Fruit fly (Drosophila melanogaster): Measurements from ENCODE around the gene CG3222.

Gene CG3222

DNA sequence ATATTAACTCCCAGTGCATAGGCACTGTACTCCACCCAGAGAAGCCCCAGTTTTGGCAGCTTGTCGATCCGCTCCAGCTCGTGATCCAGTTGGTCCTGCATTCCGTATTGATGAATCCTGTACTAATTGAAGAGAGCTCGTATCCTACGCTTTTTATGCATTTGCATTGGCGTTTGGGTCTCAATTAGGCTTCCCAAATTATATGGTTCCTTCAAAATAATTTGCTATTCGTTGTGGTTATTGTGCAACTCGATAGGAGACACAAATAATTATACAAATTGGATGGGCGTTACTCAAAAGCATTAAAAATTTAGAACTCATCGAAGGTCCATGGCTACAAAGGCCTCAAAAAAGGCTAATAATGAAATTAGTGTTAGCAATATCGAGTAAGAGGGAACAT lies 30.3 kb downstream of the CG3222 start, which contains the start of gene Or67b:
Gene Or67b, minus strand, starts transcription at position 101 of the 400 bp plus-strand sequence.
- TF ChIP-seq pdm3 (GFP tag; optimal IDR thresholded peaks at IDR 0.05) = no peak
- TF ChIP-seq eg (GFP tag; IDR thresholded peaks at IDR 0.05) = no peak
- TF ChIP-seq CG34406 (GFP tag; optimal IDR thresholded peaks at IDR 0.05) = no peak
- no peak for TF ChIP-seq Hr39 (GFP tag; optimal IDR thresholded peaks at IDR 0.05)
- TF ChIP-seq Blimp-1 (GFP tag; optimal IDR thresholded peaks at IDR 0.05) = no peak
- TF ChIP-seq Hr38 (GFP tag; optimal IDR thresholded peaks at IDR 0.05) = no peak
- no peak for TF ChIP-seq CG6792 (GFP tag; optimal IDR thresholded peaks at IDR 0.05)
- TF ChIP-seq CG11294 (GFP tag; IDR thresholded peaks at IDR 0.05) = no peak
- no peak for TF ChIP-seq CG11902 (GFP tag; optimal IDR thresholded peaks at IDR 0.05)
- TF ChIP-seq CG1621 (tag; optimal IDR thresholded peaks at IDR 0.05) = no peak
- no peak for TF ChIP-seq CG3032 (tag; optimal IDR thresholded peaks at IDR 0.05)
- no peak for TF ChIP-seq CG6163 (GFP tag; IDR thresholded peaks at IDR 0.05)
- TF ChIP-seq CG4318 (GFP tag; optimal IDR thresholded peaks at IDR 0.05) = no peak
- no peak for TF ChIP-seq CG32006 (GFP tag; optimal IDR thresholded peaks at IDR 0.05)
- no peak for TF ChIP-seq OdsH (GFP tag; optimal IDR thresholded peaks at IDR 0.05)

DNA sequence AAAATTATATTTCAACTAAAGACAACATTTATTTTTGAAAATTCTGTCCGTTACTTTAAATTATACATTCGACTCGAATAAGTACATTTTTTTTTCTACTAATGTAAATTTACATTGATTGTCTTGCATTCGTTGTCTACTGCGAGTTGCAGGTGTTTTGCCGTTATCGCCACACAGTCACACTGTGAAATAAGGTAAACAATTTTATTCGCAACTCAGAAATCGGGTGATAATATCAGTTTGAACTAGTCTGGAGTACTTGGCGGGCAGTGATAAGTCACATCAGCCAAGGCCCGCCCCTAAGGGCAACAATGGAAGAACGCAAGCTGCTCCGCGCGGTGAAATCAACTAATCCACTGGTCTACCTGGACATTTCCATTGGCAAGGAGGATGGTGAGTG lies 31.1 kb downstream of the CG3222 start:
- peak; percentile 94 for TF ChIP-seq fkh (GFP tag; optimal IDR thresholded peaks at IDR 0.05)
- TF ChIP-seq CG8119 (GFP tag; IDR thresholded peaks at IDR 0.05) = no peak

DNA sequence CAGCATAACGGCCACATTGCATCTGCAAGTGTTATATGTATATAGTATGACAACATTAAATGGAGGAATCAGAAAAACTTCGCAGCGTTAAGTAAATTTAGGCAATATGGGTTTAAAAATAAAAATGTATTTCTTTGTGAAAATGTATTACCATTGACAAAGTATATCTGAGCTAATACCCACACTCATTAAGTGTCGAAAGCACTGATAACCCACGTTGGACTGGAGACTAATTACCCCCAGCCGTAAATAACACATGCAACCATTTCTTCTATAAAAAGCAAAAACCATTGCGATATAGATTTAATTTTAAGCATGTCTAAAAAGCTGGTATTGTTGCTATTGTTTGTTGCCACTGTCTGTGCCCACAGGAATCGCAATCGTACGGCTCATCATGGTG lies 39.0 kb downstream of the CG3222 start, which contains the start of gene CG8329:
Gene CG8329, plus strand, starts transcription at position 301 of the 400 bp plus-strand sequence.
- TF ChIP-seq CG8319 (GFP tag; optimal IDR thresholded peaks at IDR 0.05) = no peak
- no peak for TF ChIP-seq Eip78C (GFP tag)
- no peak for TF ChIP-seq svp (GFP tag)
- TF ChIP-seq Sox102F (GFP tag; optimal IDR thresholded peaks at IDR 0.05) = no peak
- no peak for TF ChIP-seq Hr38 (GFP tag; optimal IDR thresholded peaks at IDR 0.05)
- TF ChIP-seq CG31627 (GFP tag; optimal IDR thresholded peaks at IDR 0.05) = no peak
- TF ChIP-seq salr (GFP tag; optimal IDR thresholded peaks at IDR 0.05) = no peak
- TF ChIP-seq CG11294 (GFP tag; IDR thresholded peaks at IDR 0.05) = no peak
- no peak for TF ChIP-seq Ets96B (tag; optimal IDR thresholded peaks at IDR 0.05)
- no peak for TF ChIP-seq net (GFP tag; optimal IDR thresholded peaks at IDR 0.05)
- no peak for TF ChIP-seq CG9139 (GFP tag; optimal IDR thresholded peaks at IDR 0.05)
- no peak for TF ChIP-seq OdsH (GFP tag; optimal IDR thresholded peaks at IDR 0.05)
- no peak for TF ChIP-seq Smox (GFP tag; optimal IDR thresholded peaks at IDR 0.05)
- TF ChIP-seq lz (GFP tag; optimal IDR thresholded peaks at IDR 0.05) = no peak
- TF ChIP-seq CG6276 (GFP tag; optimal IDR thresholded peaks at IDR 0.05) = no peak
- no peak for TF ChIP-seq CG10631 (GFP tag; optimal IDR thresholded peaks at IDR 0.05)
- no peak for TF ChIP-seq dsx (GFP tag; optimal IDR thresholded peaks at IDR 0.05; ENCODE audit: poor library complexity, severe bottlenecking)
- no peak for TF ChIP-seq CG10669 (GFP tag; optimal IDR thresholded peaks at IDR 0.05)

DNA sequence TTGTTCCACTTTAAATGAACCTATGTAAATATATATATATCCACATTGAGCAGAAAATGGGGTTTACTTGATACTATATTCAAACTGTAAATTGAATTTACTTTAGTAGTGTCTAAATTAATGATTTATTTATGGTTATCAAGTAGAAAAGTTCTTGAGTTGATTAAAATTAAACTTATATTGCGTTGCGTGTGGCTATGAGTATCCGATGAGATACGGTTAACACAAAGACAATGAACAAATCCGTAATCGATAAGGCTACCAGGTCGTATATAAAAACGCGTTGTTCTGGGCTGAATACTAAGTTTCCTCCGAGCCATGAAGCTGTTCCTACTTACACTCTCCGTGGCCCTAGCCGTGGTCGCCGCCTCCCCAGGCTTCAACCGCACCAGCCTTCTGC lies 40.2 kb downstream of the CG3222 start, which contains the start of gene CG18179:
Gene CG18179, plus strand, starts transcription at position 301 of the 400 bp plus-strand sequence.
- peak; percentile 16 for TF ChIP-seq svp (GFP tag)
- no peak for TF ChIP-seq esn (GFP tag; optimal IDR thresholded peaks at IDR 0.05)

DNA sequence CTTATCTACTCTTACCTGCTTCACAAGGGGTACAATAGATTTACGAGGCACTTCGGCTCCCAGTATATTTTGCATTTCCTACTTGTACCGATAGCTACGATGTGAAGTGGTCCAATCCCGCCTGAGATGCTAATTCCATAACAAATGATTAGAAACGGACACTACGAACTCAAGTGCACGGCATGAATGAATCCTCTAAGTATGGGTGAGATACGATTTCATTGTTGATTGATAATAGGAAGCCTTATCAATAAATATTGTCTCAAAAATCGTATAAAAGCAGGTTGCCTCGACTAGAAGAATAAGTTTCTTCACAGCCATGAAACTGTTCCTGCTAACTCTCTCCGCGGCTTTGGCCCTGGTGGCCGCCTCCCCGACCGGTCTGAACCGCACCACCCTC lies 41.9 kb downstream of the CG3222 start, which contains the start of gene CG18180:
Gene CG18180, plus strand, starts transcription at position 301 of the 400 bp plus-strand sequence.
- TF ChIP-seq topi (GFP tag; optimal IDR thresholded peaks at IDR 0.05) (no peak), CG8319 (GFP tag; optimal IDR thresholded peaks at IDR 0.05) (no peak), CG11902 (GFP tag; optimal IDR thresholded peaks at IDR 0.05) (no peak), CG6808 (GFP tag; optimal IDR thresholded peaks at IDR 0.05) (no peak), vri (GFP tag; optimal IDR thresholded peaks at IDR 0.05) (no peak), svp (GFP tag) (no peak), CG11762 (GFP tag; optimal IDR thresholded peaks at IDR 0.05; ENCODE audit: insufficient read depth) (no peak), pdm3 (GFP tag; optimal IDR thresholded peaks at IDR 0.05) (no peak), CG3032 (tag; optimal IDR thresholded peaks at IDR 0.05) (no peak), CG3919 (GFP tag; optimal IDR thresholded peaks at IDR 0.05) (no peak), OdsH (GFP tag; optimal IDR thresholded peaks at IDR 0.05) (no peak)

Data from whole organism, prepupa.